Fruit fly (Drosophila melanogaster) whole organism, prepupa: ENCODE data around the gene Rcd7.
A peak's percentile ranks its signal among the peaks of the same experiment; 100 is the strongest.

ENCODE experiments used
- Blimp-1 ChIP-seq: fragments of 200-800 bp; sonication (Bioruptor generic); optimal IDR thresholded peaks from 3 replicates; lab custom pipeline; 2017; ENCODE audit warnings: missing biosample characterization, missing genetic modification characterization, mild to moderate bottlenecking, moderate library complexity, missing genetic modification reagents
- CG10631 ChIP-seq: fragments of 200-800 bp; sonication (Bioruptor generic); optimal IDR thresholded peaks from 2 replicates; lab custom pipeline; 2016; ENCODE audit warnings: missing biosample characterization, missing genetic modification characterization
- CG10669 ChIP-seq: fragments of 200-800 bp; sonication (Bioruptor generic); optimal IDR thresholded peaks from 3 replicates; lab custom pipeline; 2018; ENCODE audit warnings: missing biosample characterization, mild to moderate bottlenecking, missing genetic modification characterization, moderate library complexity
- CG11294 ChIP-seq: fragments of 200-800 bp; sonication (Bioruptor generic); IDR thresholded peaks from 2 replicates; pipeline ENCODE4 v1.3.6; 2022; ENCODE audit warnings: missing biosample characterization, missing genetic modification characterization
- CG11762 ChIP-seq: fragments of 200-800 bp; sonication (Bioruptor generic); optimal IDR thresholded peaks from 3 replicates; lab custom pipeline; 2016; ENCODE audit warnings: missing biosample characterization, missing genetic modification characterization; ENCODE audit not compliant: insufficient read depth
- CG15336 ChIP-seq: fragments of 200-800 bp; sonication (Bioruptor generic); IDR thresholded peaks from 2 replicates; pipeline ENCODE4 v1.3.6; 2022; ENCODE audit warnings: missing biosample characterization, missing genetic modification characterization
- CG1621 ChIP-seq: fragments of 200-800 bp; sonication (Bioruptor generic); optimal IDR thresholded peaks from 3 replicates; lab custom pipeline; 2018; ENCODE audit warnings: missing biosample characterization, mild to moderate bottlenecking, missing genetic modification characterization
- CG32006 ChIP-seq: fragments of 200-800 bp; sonication (Bioruptor generic); optimal IDR thresholded peaks from 3 replicates; lab custom pipeline; 2017; ENCODE audit warnings: missing biosample characterization, mild to moderate bottlenecking, missing genetic modification characterization
- CG34406 ChIP-seq: fragments of 200-800 bp; sonication (Bioruptor generic); optimal IDR thresholded peaks from 3 replicates; lab custom pipeline; 2016; ENCODE audit warnings: missing biosample characterization, missing genetic modification characterization
- CG3919 ChIP-seq: fragments of 200-800 bp; sonication (Bioruptor generic); optimal IDR thresholded peaks from 3 replicates; lab custom pipeline; 2016; ENCODE audit warnings: missing biosample characterization, missing genetic modification characterization
- CG6163 ChIP-seq: fragments of 200-800 bp; sonication (Bioruptor generic); IDR thresholded peaks from 3 replicates; pipeline ENCODE4 v1.3.6; 2022; ENCODE audit warnings: missing biosample characterization, missing genetic modification characterization
- CG6276 ChIP-seq: fragments of 200-800 bp; sonication (Bioruptor generic); optimal IDR thresholded peaks from 2 replicates; lab custom pipeline; 2017; ENCODE audit warnings: missing biosample characterization, mild to moderate bottlenecking, missing genetic modification characterization
- CG6792 ChIP-seq: fragments of 200-800 bp; sonication (Bioruptor generic); optimal IDR thresholded peaks from 3 replicates; lab custom pipeline; 2016; ENCODE audit warnings: missing biosample characterization, missing genetic modification characterization
- CG6854 ChIP-seq: fragments of 200-800 bp; sonication (Bioruptor generic); optimal IDR thresholded peaks from 2 replicates; lab custom pipeline; 2017; ENCODE audit warnings: missing biosample characterization, mild to moderate bottlenecking, missing genetic modification characterization
- CG7368 ChIP-seq: fragments of 200-800 bp; sonication (Bioruptor generic); optimal IDR thresholded peaks from 3 replicates; lab custom pipeline; 2016; ENCODE audit warnings: missing biosample characterization, missing genetic modification characterization
- CG8119 ChIP-seq: fragments of 200-800 bp; sonication (Bioruptor generic); IDR thresholded peaks from 3 replicates; pipeline ENCODE4 v1.3.6; 2022; ENCODE audit warnings: missing biosample characterization, missing genetic modification characterization
- CG8632 ChIP-seq: fragments of 200-800 bp; sonication (Bioruptor generic); optimal IDR thresholded peaks from 3 replicates; lab custom pipeline; 2016; ENCODE audit warnings: missing biosample characterization, missing genetic modification characterization
- Eip75B ChIP-seq: fragments of 200-800 bp; sonication (Bioruptor generic); optimal IDR thresholded peaks from 3 replicates; lab custom pipeline; 2016; ENCODE audit warnings: missing biosample characterization, missing genetic modification characterization
- Eip78C ChIP-seq: fragments of 200-800 bp; sonication (Bioruptor generic); peaks from one replicate; lab custom pipeline; 2016; ENCODE audit warnings: missing biosample characterization, missing genetic modification characterization
- Ets21C ChIP-seq: fragments of 200-800 bp; sonication (Bioruptor generic); optimal IDR thresholded peaks from 3 replicates; lab custom pipeline; 2016; ENCODE audit warnings: missing biosample characterization, missing genetic modification characterization
- Ets96B ChIP-seq: fragments of 200-800 bp; optimal IDR thresholded peaks from 2 replicates; lab custom pipeline; 2019; ENCODE audit warnings: missing biosample characterization, mild to moderate bottlenecking, missing genetic modification characterization, moderate library complexity
- Gug ChIP-seq: fragments of 200-800 bp; sonication (Bioruptor generic); IDR thresholded peaks from 2 replicates; pipeline ENCODE4 v1.3.6; 2022; ENCODE audit warnings: missing biosample characterization, missing genetic modification characterization
- Hr38 ChIP-seq: sonication (Bioruptor generic); optimal IDR thresholded peaks from 2 replicates; lab custom pipeline; 2016; ENCODE audit warnings: missing biosample characterization, missing genetic modification characterization
- Hr4 ChIP-seq: fragments of 200-800 bp; sonication (Bioruptor generic); optimal IDR thresholded peaks from 3 replicates; lab custom pipeline; 2016; ENCODE audit warnings: missing biosample characterization, missing genetic modification characterization
- Lpt ChIP-seq: fragments of 200-800 bp; sonication (Bioruptor generic); optimal IDR thresholded peaks from 3 replicates; lab custom pipeline; 2016; ENCODE audit warnings: missing biosample characterization, missing genetic modification characterization
- OdsH ChIP-seq: fragments of 200-800 bp; sonication (Bioruptor generic); optimal IDR thresholded peaks from 3 replicates; lab custom pipeline; 2016; ENCODE audit warnings: missing biosample characterization, missing genetic modification characterization
- Sox102F ChIP-seq: fragments of 200-800 bp; sonication (Bioruptor generic); optimal IDR thresholded peaks from 2 replicates; lab custom pipeline; 2016; ENCODE audit warnings: missing biosample characterization, mild to moderate bottlenecking, missing genetic modification characterization
- Sox14 ChIP-seq: fragments of 200-800 bp; sonication (Bioruptor generic); optimal IDR thresholded peaks from 3 replicates; lab custom pipeline; 2016; ENCODE audit warnings: missing biosample characterization, missing genetic modification characterization
- Sox15 ChIP-seq: fragments of 200-800 bp; sonication (Bioruptor generic); optimal IDR thresholded peaks from 3 replicates; lab custom pipeline; 2016; ENCODE audit warnings: missing biosample characterization, missing genetic modification characterization
- achi ChIP-seq: fragments of 200-800 bp; sonication (Bioruptor generic); optimal IDR thresholded peaks from 3 replicates; lab custom pipeline; 2016; ENCODE audit warnings: missing biosample characterization, missing genetic modification characterization
- acj6 ChIP-seq: fragments of 200-800 bp; sonication (Bioruptor generic); optimal IDR thresholded peaks from 3 replicates; lab custom pipeline; 2016; ENCODE audit warnings: missing biosample characterization, missing genetic modification characterization
- cyc ChIP-seq: fragments of 200-800 bp; sonication (Bioruptor generic); optimal IDR thresholded peaks from 3 replicates; lab custom pipeline; 2016; ENCODE audit warnings: missing biosample characterization, missing genetic modification characterization
- dac ChIP-seq: fragments of 200-800 bp; sonication (Bioruptor generic); optimal IDR thresholded peaks from 2 replicates; lab custom pipeline; 2017; ENCODE audit warnings: missing biosample characterization, mild to moderate bottlenecking, missing genetic modification characterization
- eg ChIP-seq: fragments of 200-800 bp; sonication (Bioruptor generic); IDR thresholded peaks from 3 replicates; pipeline ENCODE4 v1.3.6; 2022; ENCODE audit warnings: missing biosample characterization, missing genetic modification characterization
- fd59A ChIP-seq: fragments of 200-800 bp; sonication (Bioruptor generic); optimal IDR thresholded peaks from 2 replicates; lab custom pipeline; 2017; ENCODE audit warnings: missing biosample characterization, mild to moderate bottlenecking, missing genetic modification characterization, missing genetic modification reagents
- fd85E ChIP-seq: fragments of 200-800 bp; sonication (Bioruptor generic); optimal IDR thresholded peaks from 3 replicates; lab custom pipeline; 2016; ENCODE audit warnings: missing biosample characterization, missing genetic modification characterization
- fkh ChIP-seq: fragments of 200-800 bp; sonication (Bioruptor generic); optimal IDR thresholded peaks from 3 replicates; lab custom pipeline; 2017; ENCODE audit warnings: missing biosample characterization, mild to moderate bottlenecking, missing genetic modification characterization, moderate library complexity
- net ChIP-seq: fragments of 200-800 bp; sonication (Bioruptor generic); optimal IDR thresholded peaks from 3 replicates; lab custom pipeline; 2016; ENCODE audit warnings: missing biosample characterization, missing genetic modification characterization
- salr ChIP-seq, 2 experiments: fragments of 200-800 bp; sonication (Bioruptor generic); optimal IDR thresholded peaks; 3 replicates each; lab custom pipeline; 2016 to 2018; ENCODE audit warnings: missing biosample characterization in 2 of 2, missing genetic modification characterization in 2 of 2, mild to moderate bottlenecking in 1 of 2
- svp ChIP-seq: fragments of 200-800 bp; sonication (Bioruptor generic); peaks from one replicate; lab custom pipeline; 2016; ENCODE audit warnings: missing biosample characterization, missing genetic modification characterization
- topi ChIP-seq: fragments of 200-800 bp; sonication (Bioruptor generic); optimal IDR thresholded peaks from 3 replicates; lab custom pipeline; 2016; ENCODE audit warnings: missing biosample characterization, missing genetic modification characterization

Rcd7 gene

DNA sequence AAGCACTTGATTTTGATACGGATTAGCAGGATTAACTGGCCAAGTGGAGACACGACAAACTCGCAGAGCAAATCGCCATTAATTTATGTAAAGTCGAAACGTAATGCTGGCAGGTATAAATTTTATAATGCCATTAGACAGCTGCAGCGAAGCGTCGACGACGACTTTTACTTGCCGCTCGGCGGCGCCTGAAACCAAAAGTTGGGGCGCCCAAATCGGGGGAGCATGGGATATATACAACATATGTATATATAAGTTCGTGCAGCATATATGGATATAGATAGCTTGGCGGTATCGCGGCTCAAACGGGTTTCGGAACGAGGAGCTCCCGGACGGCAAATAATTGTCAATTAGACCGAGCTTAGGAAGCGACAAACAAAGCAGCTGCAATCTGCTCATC lies 24.3 kb upstream of the Rcd7 start, which contains the start of gene Cpr76Bc:
Gene Cpr76Bc, plus strand, starts transcription at position 301 of the 400 bp plus-strand sequence.
- no peak for TF ChIP-seq acj6 (GFP tag; lab: Kevin White, UChicago)
- TF ChIP-seq CG34406, result no peak
- no peak for TF ChIP-seq CG6792
- TF ChIP-seq Sox15 (GFP tag; lab: Kevin White, UChicago), result no peak
- TF ChIP-seq net (GFP tag; lab: Kevin White, UChicago), result no peak
- no peak for TF ChIP-seq Ets96B (tag; lab: Kevin White, UChicago)
- TF ChIP-seq fd85E (GFP tag; lab: Kevin White, UChicago), result no peak
- no peak for TF ChIP-seq CG8632 (GFP tag; lab: Kevin White, UChicago)
- TF ChIP-seq OdsH (GFP tag; lab: Kevin White, UChicago), result no peak
- TF ChIP-seq Lpt, result peak; percentile 4
- no peak for TF ChIP-seq Eip75B (GFP tag; lab: Kevin White, UChicago)
- no peak for TF ChIP-seq CG32006 (GFP tag; lab: Kevin White, UChicago)
- peak; percentile 36; the same call in 1 of the 2 replicates for TF ChIP-seq CG15336
- no peak for TF ChIP-seq CG6854 (GFP tag; lab: Kevin White, UChicago)
- TF ChIP-seq Eip78C (GFP tag; lab: Kevin White, UChicago), result peak; percentile 18

DNA sequence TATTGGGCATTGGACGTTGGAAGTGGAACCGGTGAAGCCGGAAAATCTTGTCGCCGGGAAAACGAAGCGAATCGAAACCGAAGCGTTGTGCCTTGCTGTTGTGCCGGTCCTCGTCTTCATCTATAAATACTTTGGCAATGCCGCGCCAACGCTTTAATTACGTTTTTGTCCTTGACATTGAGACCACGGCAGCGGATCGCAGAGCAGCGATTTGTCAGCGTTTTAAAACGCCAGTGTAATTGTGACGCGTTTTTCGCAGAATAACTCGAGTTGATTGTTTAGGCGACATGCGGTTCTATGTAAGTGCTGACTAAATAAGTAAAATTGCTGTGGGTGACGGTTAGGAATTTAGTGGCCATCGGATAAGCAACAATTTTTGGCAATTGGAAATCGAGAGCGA lies 23.8 kb upstream of the Rcd7 start:
- TF ChIP-seq eg (GFP tag; lab: Robert Waterston, UW) (0 out of 3 replicates have a peak, but pooled peaks have one; percentile 29), Eip75B (GFP tag; lab: Kevin White, UChicago) (no peak), Ets21C (no peak)

DNA sequence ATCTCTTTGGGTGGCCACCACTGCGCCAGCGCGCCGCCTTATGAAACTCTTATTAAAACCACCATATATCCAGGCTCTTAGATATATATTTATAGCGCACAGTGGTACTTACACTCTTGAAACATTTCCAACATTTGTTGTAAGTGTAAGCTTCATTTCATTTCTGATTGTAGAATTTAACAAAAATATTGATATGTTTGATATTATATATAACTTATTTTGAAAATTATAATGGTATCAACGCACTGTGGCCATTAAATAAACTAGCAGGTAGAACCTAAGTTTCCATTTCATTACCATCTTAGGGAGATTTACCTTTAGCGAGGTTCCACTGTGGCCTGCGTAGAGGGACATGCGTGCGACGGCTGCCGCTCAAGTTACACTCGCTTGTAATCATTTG lies 20.2 kb upstream of the Rcd7 start:
- TF ChIP-seq Gug (GFP tag; lab: Robert Waterston, UW) (no peak), net (GFP tag; lab: Kevin White, UChicago) (no peak), CG11294 (GFP tag; lab: Robert Waterston, UW) (peak; percentile 29; the same call in 1 of the 2 replicates), acj6 (GFP tag; lab: Kevin White, UChicago) (no peak), CG6854 (GFP tag; lab: Kevin White, UChicago) (no peak), CG1621 (tag; lab: Kevin White, UChicago) (no peak), CG8119 (GFP tag; lab: Robert Waterston, UW) (peak; percentile 67), svp (GFP tag; lab: Kevin White, UChicago) (peak; percentile 28), CG10631 (GFP tag; lab: Kevin White, UChicago) (no peak), Hr38 (GFP tag; lab: Kevin White, UChicago) (no peak), fd85E (GFP tag; lab: Kevin White, UChicago) (no peak), topi (no peak), Sox15 (GFP tag; lab: Kevin White, UChicago) (no peak), Sox14 (GFP tag; lab: Kevin White, UChicago) (no peak), CG6792 (no peak), CG3919 (no peak), CG8632 (GFP tag; lab: Kevin White, UChicago) (no peak), Sox102F (no peak), CG10669 (GFP tag; lab: Kevin White, UChicago) (no peak), CG15336 (peak; percentile 62), fd59A (GFP tag; lab: Kevin White, UChicago) (no peak), cyc (GFP tag; lab: Kevin White, UChicago) (no peak), dac (no peak), CG6163 (no peak), CG11762 (GFP tag; lab: Kevin White, UChicago) (no peak), Ets21C (no peak), Hr4 (no peak), achi (GFP tag; lab: Kevin White, UChicago) (no peak), eg (GFP tag; lab: Robert Waterston, UW) (peak; percentile 41; the same call in 1 of the 3 replicates), CG6276 (GFP tag; lab: Kevin White, UChicago) (peak; percentile 37), CG7368 (no peak), Blimp-1 (GFP tag; lab: Kevin White, UChicago) (no peak), fkh (GFP tag; lab: Kevin White, UChicago) (no peak), CG32006 (GFP tag; lab: Kevin White, UChicago) (peak; percentile 14), salr (GFP tag; optimal IDR thresholded peaks at IDR 0.05; lab: Kevin White, UChicago) (no peak)
